Worm (Caenorhabditis elegans): ENCODE measurements around the gene aka-1.

Gene aka-1

DNA sequence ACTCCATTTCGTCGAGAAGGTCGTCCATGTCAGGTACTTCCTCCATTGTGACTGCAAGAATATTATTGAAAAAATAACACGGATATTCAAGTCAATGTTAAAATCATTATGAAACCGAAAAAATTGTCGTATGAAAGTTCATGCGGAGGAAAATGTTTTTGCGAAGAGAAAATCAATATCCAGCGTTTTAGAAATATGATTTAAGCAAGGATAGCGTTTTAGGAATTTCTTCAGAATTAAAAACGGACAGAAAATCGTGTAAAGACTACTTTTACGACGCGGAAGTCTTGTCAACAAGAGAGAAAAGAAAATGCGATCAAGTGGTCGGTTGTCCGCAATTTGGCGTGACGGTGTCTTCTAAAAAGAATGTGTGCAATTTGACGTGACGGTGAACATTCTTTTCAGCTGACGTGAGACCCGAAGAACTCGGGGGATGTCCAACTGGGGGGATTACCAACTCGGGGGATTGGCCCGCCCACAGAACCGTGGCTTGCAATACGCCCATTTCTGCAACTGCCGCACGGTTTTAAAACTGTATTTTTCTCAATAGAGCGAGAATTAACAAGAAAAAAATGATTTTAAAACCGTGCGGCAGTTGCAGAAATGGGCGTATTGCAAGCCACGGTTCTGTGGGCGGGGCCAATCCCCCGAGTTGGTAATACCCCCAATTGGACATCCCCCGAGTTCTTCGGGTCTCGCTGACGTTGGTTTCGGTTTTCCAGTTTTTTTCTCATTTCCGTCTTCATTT is at the start of gene aka-1, which contains the start of gene ubc-6:
Gene aka-1, minus strand, starts transcription at position 51 of the 748 bp plus-strand sequence.
Gene ubc-6, plus strand, starts transcription at position 701 of the 748 bp plus-strand sequence.
- no peak for TF ChIP-seq hlh-13 (GFP tag; optimal IDR thresholded peaks at IDR 0.05)
- peak; percentile 75 for TF ChIP-seq ceh-18 (tag; optimal IDR thresholded peaks at IDR 0.05)
- peak; percentile 69 for TF ChIP-seq hlh-30 (tag; optimal IDR thresholded peaks at IDR 0.05; ENCODE audit: insufficient read depth)
- TF ChIP-seq tbx-2 (tag; optimal IDR thresholded peaks at IDR 0.05): peak; percentile 90
- TF ChIP-seq pag-3 (tag; optimal IDR thresholded peaks at IDR 0.05; ENCODE audit: borderline replicate concordance): no peak
- peak; percentile 72 for TF ChIP-seq fax-1 (tag; optimal IDR thresholded peaks at IDR 0.05)
- no peak for TF ChIP-seq npax-4 (tag; optimal IDR thresholded peaks at IDR 0.05)
- TF ChIP-seq rnt-1 (tag; optimal IDR thresholded peaks at IDR 0.05): peak; percentile 86
- TF ChIP-seq ceh-9 (tag; optimal IDR thresholded peaks at IDR 0.05): no peak
- peak; percentile 84 for TF ChIP-seq ref-2 (tag; optimal IDR thresholded peaks at IDR 0.05)
- no peak for TF ChIP-seq pros-1 (tag; optimal IDR thresholded peaks at IDR 0.05)
- TF ChIP-seq ets-4 (tag; optimal IDR thresholded peaks at IDR 0.05): peak; percentile 49
- TF ChIP-seq pha-2 (tag; optimal IDR thresholded peaks at IDR 0.05): no peak
- no peak for TF ChIP-seq syd-9 (tag; optimal IDR thresholded peaks at IDR 0.05)
- TF ChIP-seq mec-3 (tag; optimal IDR thresholded peaks at IDR 0.05; ENCODE audit: borderline replicate concordance): no peak
- peak; percentile 93 for TF ChIP-seq ceh-31 (tag; optimal IDR thresholded peaks at IDR 0.05)
- TF ChIP-seq unc-55 (GFP tag; optimal IDR thresholded peaks at IDR 0.05): peak; percentile 1
- TF ChIP-seq pqm-1 (tag; optimal IDR thresholded peaks at IDR 0.05): peak; percentile 42
- TF ChIP-seq odd-2 (tag; optimal IDR thresholded peaks at IDR 0.05): no peak
- no peak for TF ChIP-seq ceh-30 (tag; optimal IDR thresholded peaks at IDR 0.05)
- peak; percentile 38 for TF ChIP-seq madf-2 (tag; optimal IDR thresholded peaks at IDR 0.05)
- TF ChIP-seq dve-1 (tag; optimal IDR thresholded peaks at IDR 0.05): no peak
- peak; percentile 18 for TF ChIP-seq ztf-16 (tag; optimal IDR thresholded peaks at IDR 0.05)
- no peak for TF ChIP-seq fkh-10 (GFP tag; optimal IDR thresholded peaks at IDR 0.05)
- no peak for TF ChIP-seq Y22D7AL.16 (tag; optimal IDR thresholded peaks at IDR 0.05)
- TF ChIP-seq ttx-3 (tag; optimal IDR thresholded peaks at IDR 0.05): no peak
- peak; percentile 55 for TF ChIP-seq F13H6.1 (tag; optimal IDR thresholded peaks at IDR 0.05)
- peak; percentile 53 for TF ChIP-seq hlh-8 (tag; optimal IDR thresholded peaks at IDR 0.05)
- TF ChIP-seq eyg-1 (tag; optimal IDR thresholded peaks at IDR 0.05): no peak
- no peak for TF ChIP-seq sox-2 (GFP tag; IDR thresholded peaks at IDR 0.05)
- TF ChIP-seq gmeb-2 (tag; optimal IDR thresholded peaks at IDR 0.05): peak; percentile 13
- peak; percentile 72 for TF ChIP-seq ceh-14 (tag; optimal IDR thresholded peaks at IDR 0.05)
- TF ChIP-seq tbx-7 (tag; optimal IDR thresholded peaks at IDR 0.05): peak; percentile 55
- peak; percentile 63 for TF ChIP-seq dmd-4 (tag; optimal IDR thresholded peaks at IDR 0.05; ENCODE audit: borderline replicate concordance)
- TF ChIP-seq ceh-6 (GFP tag; optimal IDR thresholded peaks at IDR 0.05): peak; percentile 23
- peak; percentile 78 for TF ChIP-seq unc-42 (tag; optimal IDR thresholded peaks at IDR 0.05)
- TF ChIP-seq pat-9 (tag; optimal IDR thresholded peaks at IDR 0.05): no peak
- TF ChIP-seq nhr-11 (tag; optimal IDR thresholded peaks at IDR 0.05): no peak
- TF ChIP-seq sox-4 (tag; optimal IDR thresholded peaks at IDR 0.05): no peak
- TF ChIP-seq ceh-45 (GFP tag; IDR thresholded peaks at IDR 0.05): peak; percentile 44; the same call in 1 of the 2 replicates
- no peak for TF ChIP-seq ceh-24 (tag; optimal IDR thresholded peaks at IDR 0.05)
- TF ChIP-seq ceh-34 (tag; optimal IDR thresholded peaks at IDR 0.05): peak; percentile 70
- TF ChIP-seq nhr-232 (tag; optimal IDR thresholded peaks at IDR 0.05): no peak
- no peak for TF ChIP-seq unc-86 (tag; optimal IDR thresholded peaks at IDR 0.05)
- no peak for TF ChIP-seq ama-1 (optimal IDR thresholded peaks at IDR 0.05)
- peak; percentile 68 for TF ChIP-seq C08G9.2 (tag; optimal IDR thresholded peaks at IDR 0.05)
- no peak for TF ChIP-seq elt-4 (tag; optimal IDR thresholded peaks at IDR 0.05)
- TF ChIP-seq hlh-6 (tag; optimal IDR thresholded peaks at IDR 0.05): peak; percentile 67
- no peak for TF ChIP-seq hlh-15 (tag; optimal IDR thresholded peaks at IDR 0.05)
- peak; percentile 31 for TF ChIP-seq zip-5 (tag; optimal IDR thresholded peaks at IDR 0.05)
- peak; percentile 64 for TF ChIP-seq nfya-1 (tag; optimal IDR thresholded peaks at IDR 0.05)
- TF ChIP-seq K02D7.2 (tag; optimal IDR thresholded peaks at IDR 0.05): no peak
